Worm (Caenorhabditis elegans) whole organism, L3 larva: ENCODE measurements around the gene Y16B4A.2.

Experiments
- ZK546.5 ChIP-seq: sonication (generic microtip); optimal IDR thresholded peaks from 2 replicates; lab custom pipeline; 2017; ENCODE audit warnings: missing biosample characterization, missing genetic modification characterization
- ama-1 ChIP-seq: fragments of 150-350 bp; optimal IDR thresholded peaks from 2 replicates; lab custom pipeline; 2018
- ceh-82 ChIP-seq: fragments of 150-350 bp; optimal IDR thresholded peaks from 2 replicates; lab custom pipeline; 2014; ENCODE audit warnings: missing biosample characterization, missing genetic modification characterization
- elt-1 ChIP-seq: fragments of 150-350 bp; optimal IDR thresholded peaks from 2 replicates; lab custom pipeline; 2014; ENCODE audit warnings: missing biosample characterization, missing genetic modification characterization
- eor-1 ChIP-seq, 2 experiments: fragments of 150-350 bp; optimal IDR thresholded peaks; 2 replicates each; lab custom pipeline; 2014 to 2018; ENCODE audit warnings: missing biosample characterization in 2 of 2, missing genetic modification characterization in 2 of 2
- lin-39 ChIP-seq: fragments of 150-350 bp; optimal IDR thresholded peaks from 2 replicates; lab custom pipeline; 2018; ENCODE audit warnings: missing biosample characterization, missing genetic modification reagents, missing genetic modification characterization
- nhr-237 ChIP-seq: fragments of 150-350 bp; optimal IDR thresholded peaks from 2 replicates; lab custom pipeline; 2014; ENCODE audit warnings: missing biosample characterization, missing genetic modification characterization
- pha-4 ChIP-seq: fragments of 150-350 bp; optimal IDR thresholded peaks from 2 replicates; lab custom pipeline; 2014; ENCODE audit warnings: missing biosample characterization, missing genetic modification reagents, missing genetic modification characterization
- snpc-4 ChIP-seq: fragments of 150-350 bp; optimal IDR thresholded peaks from 2 replicates; lab custom pipeline; 2014; ENCODE audit warnings: missing biosample characterization, missing genetic modification characterization
- unc-62 ChIP-seq: fragments of 150-350 bp; sonication (generic microtip); optimal IDR thresholded peaks from 4 replicates; lab custom pipeline; 2014; ENCODE audit warnings: missing biosample characterization, missing genetic modification reagents, missing genetic modification characterization

ce11 chrX:14724935-14725334 lies 46.7 kb downstream of the Y16B4A.2 start:
- TF ChIP-seq lin-39 (tag; lab: Kevin White, UChicago): no peak
- TF ChIP-seq ama-1: no peak
- TF ChIP-seq elt-1: no peak
- TF ChIP-seq ZK546.5: no peak
- no peak for TF ChIP-seq pha-4 (tag; lab: Kevin White, UChicago)
- TF ChIP-seq snpc-4 (tag; lab: Kevin White, UChicago): no peak
- no peak for TF ChIP-seq ceh-82 (tag; lab: Kevin White, UChicago)
- TF ChIP-seq unc-62 (GFP tag; lab: Kevin White, UChicago): no peak
- TF ChIP-seq nhr-237: no peak
- TF ChIP-seq eor-1 (tag; optimal IDR thresholded peaks at IDR 0.05; lab: Kevin White, UChicago): no peak
